Worm (Caenorhabditis elegans) whole organism, young adult: ENCODE data around the gene fat-6.

ENCODE experiments used
- atf-7 ChIP-seq: sonication (generic microtip); optimal IDR thresholded peaks from 2 replicates; lab custom pipeline; 2017; ENCODE audit warnings: mild to moderate bottlenecking, missing genetic modification characterization, missing compliant biosample characterization
- attf-5 ChIP-seq: fragments of 200-800 bp; sonication (Bioruptor generic); optimal IDR thresholded peaks from 2 replicates; lab custom pipeline; 2018; ENCODE audit warnings: mild to moderate bottlenecking, missing genetic modification characterization, missing compliant biosample characterization
- attf-6 ChIP-seq: fragments of 200-800 bp; sonication (Bioruptor generic); IDR thresholded peaks from 2 replicates; pipeline ENCODE4 v1.3.6; 2022; ENCODE audit warnings: missing genetic modification reagents, missing genetic modification characterization, missing compliant biosample characterization
- ceh-58 ChIP-seq: fragments of 200-800 bp; sonication (Bioruptor generic); IDR thresholded peaks from 2 replicates; pipeline ENCODE4 v1.3.6; 2022; ENCODE audit warnings: missing genetic modification characterization, missing compliant biosample characterization
- ceh-91 ChIP-seq: fragments of 200-800 bp; sonication (Bioruptor generic); IDR thresholded peaks from 2 replicates; pipeline ENCODE4 v1.3.6; 2022; ENCODE audit warnings: missing genetic modification reagents, missing genetic modification characterization, missing compliant biosample characterization
- madf-6 ChIP-seq: fragments of 200-800 bp; sonication (Bioruptor generic); IDR thresholded peaks from 2 replicates; pipeline ENCODE4 v1.3.6; 2022; ENCODE audit warnings: missing genetic modification reagents, missing genetic modification characterization, missing compliant biosample characterization
- snpc-4 ChIP-seq, 5 experiments: fragments of 150-350 bp in 1 of 5; sonication (generic microtip) in 4 of 5; optimal IDR thresholded peaks; 2 replicates each; lab custom pipeline; 2014 to 2018; ENCODE audit warnings: missing genetic modification characterization in 5 of 5, missing biosample characterization in 3 of 5, antibody characterized with exemption in 2 of 5, mild to moderate bottlenecking in 2 of 5, missing compliant biosample characterization in 2 of 5, missing genotype in 2 of 5, moderate library complexity in 2 of 5, missing genetic modification reagents in 1 of 5
- tbp1 ChIP-seq: fragments of 200-800 bp; sonication (Bioruptor generic); optimal IDR thresholded peaks from 2 replicates; lab custom pipeline; 2018; ENCODE audit warnings: mild to moderate bottlenecking, missing genetic modification characterization, missing compliant biosample characterization
- zfh-2 ChIP-seq: fragments of 200-800 bp; sonication (Bioruptor generic); conservative IDR thresholded peaks from 2 replicates; pipeline ENCODE4 v1.3.6; 2022; ENCODE audit warnings: missing genetic modification reagents, missing genetic modification characterization, missing compliant biosample characterization

ce11 chrIV:11930572-11930971, 15.1 kb upstream of the fat-6 start, which contains the start of gene nhx-9:
- TF ChIP-seq attf-5 (GFP tag; lab: Kevin White, UChicago) (no peak), tbp1 (GFP tag; lab: Kevin White, UChicago) (no peak), ceh-58 (GFP tag; lab: Robert Waterston, UW) (no peak), attf-6 (no peak), snpc-4 (GFP tag; optimal IDR thresholded peaks at IDR 0.05; lab: Kevin White, UChicago) (no peak), snpc-4 (tag; optimal IDR thresholded peaks at IDR 0.05; lab: Kevin White, UChicago) (no peak), zfh-2 (no peak), atf-7 (no peak), ceh-91 (GFP tag; lab: Robert Waterston, UW) (no peak), madf-6 (GFP tag; lab: Robert Waterston, UW) (no peak)
